Fruit fly (Drosophila melanogaster) whole organism, embryonic: ENCODE measurements around the gene CG31855.
A peak's percentile ranks its signal among the peaks of the same experiment; 100 is the strongest.

Experiments used
- Antp ChIP-seq: fragments of 200-800 bp; sonication (Bioruptor generic); optimal IDR thresholded peaks from 3 replicates; lab custom pipeline; 2016; ENCODE audit warnings: missing biosample characterization, missing genetic modification characterization
- BEAF-32 ChIP-seq: fragments of 200-800 bp; sonication (Bioruptor generic); optimal IDR thresholded peaks from 3 replicates; lab custom pipeline; 2017; ENCODE audit warnings: missing biosample characterization, missing genetic modification characterization, mild to moderate bottlenecking, moderate library complexity, missing genetic modification reagents
- C15 ChIP-seq: fragments of 200-800 bp; sonication (Bioruptor generic); IDR thresholded peaks from 3 replicates; pipeline ENCODE4 v1.3.6; 2022; ENCODE audit warnings: missing biosample characterization, missing genetic modification characterization
- CG10979 ChIP-seq: fragments of 200-800 bp; sonication (Bioruptor generic); optimal IDR thresholded peaks from 2 replicates; lab custom pipeline; 2018; ENCODE audit warnings: missing biosample characterization, mild to moderate bottlenecking, missing genetic modification characterization, moderate library complexity
- CG11093 ChIP-seq: fragments of 200-800 bp; sonication (Bioruptor generic); IDR thresholded peaks from 3 replicates; pipeline ENCODE4 v1.3.6; 2022; ENCODE audit warnings: missing biosample characterization, missing genetic modification characterization
- CG11398 ChIP-seq: fragments of 200-800 bp; sonication (Bioruptor generic); optimal IDR thresholded peaks from 2 replicates; lab custom pipeline; 2016; ENCODE audit warnings: missing biosample characterization, missing genetic modification characterization
- CG11456 ChIP-seq: fragments of 200-800 bp; sonication (Bioruptor generic); IDR thresholded peaks from 3 replicates; pipeline ENCODE4 v1.3.6; 2022; ENCODE audit warnings: missing biosample characterization, missing genetic modification characterization
- CG11695 ChIP-seq: fragments of 200-800 bp; sonication (Bioruptor generic); IDR thresholded peaks from 3 replicates; pipeline ENCODE4 v1.3.6; 2022; ENCODE audit warnings: missing biosample characterization, missing genetic modification characterization
- CG12744 ChIP-seq: fragments of 200-800 bp; sonication (Bioruptor generic); optimal IDR thresholded peaks from 2 replicates; lab custom pipeline; 2016; ENCODE audit warnings: missing biosample characterization, missing genetic modification characterization
- CG12942 ChIP-seq: fragments of 200-800 bp; sonication (Bioruptor generic); optimal IDR thresholded peaks from 3 replicates; lab custom pipeline; 2016; ENCODE audit warnings: missing biosample characterization, missing genetic modification characterization
- CG15073 ChIP-seq: fragments of 200-800 bp; sonication (Bioruptor generic); optimal IDR thresholded peaks from 2 replicates; lab custom pipeline; 2016; ENCODE audit warnings: missing biosample characterization, missing genetic modification characterization
- CG1603 ChIP-seq: fragments of 200-800 bp; sonication (Bioruptor generic); optimal IDR thresholded peaks from 2 replicates; lab custom pipeline; 2019; ENCODE audit warnings: missing biosample characterization, mild to moderate bottlenecking, missing genetic modification characterization, moderate library complexity
- CG17361 ChIP-seq: fragments of 200-800 bp; sonication (Bioruptor generic); IDR thresholded peaks from 3 replicates; pipeline ENCODE4 v1.3.6; 2022; ENCODE audit warnings: missing biosample characterization, missing genetic modification characterization
- CG18262 ChIP-seq: fragments of 200-800 bp; optimal IDR thresholded peaks from 3 replicates; lab custom pipeline; 2019; ENCODE audit warnings: missing biosample characterization, mild to moderate bottlenecking, missing genetic modification characterization, moderate library complexity
- CG2129 ChIP-seq: fragments of 200-800 bp; sonication (Bioruptor generic); IDR thresholded peaks from 2 replicates; pipeline ENCODE4 v1.3.6; 2022; ENCODE audit warnings: missing biosample characterization, missing genetic modification characterization; ENCODE audit not compliant: partially characterized antibody
- CG2199 ChIP-seq: fragments of 200-800 bp; sonication (Bioruptor generic); IDR thresholded peaks from 3 replicates; pipeline ENCODE4 v1.3.6; 2022; ENCODE audit warnings: missing biosample characterization, missing genetic modification characterization
- CG2889 ChIP-seq: fragments of 200-800 bp; sonication (Bioruptor generic); IDR thresholded peaks from 3 replicates; pipeline ENCODE4 v1.3.6; 2022; ENCODE audit warnings: missing biosample characterization, missing genetic modification characterization
- CG32532 ChIP-seq: fragments of 200-800 bp; sonication (Bioruptor generic); IDR thresholded peaks from 2 replicates; pipeline ENCODE4 v1.3.6; 2022; ENCODE audit warnings: missing biosample characterization, missing genetic modification characterization
- CG34422 ChIP-seq: fragments of 200-800 bp; sonication (Bioruptor generic); IDR thresholded peaks from 3 replicates; pipeline ENCODE4 v1.3.6; 2022; ENCODE audit warnings: missing biosample characterization, missing genetic modification characterization
- CG4820 ChIP-seq: fragments of 200-800 bp; sonication (Bioruptor generic); optimal IDR thresholded peaks from 3 replicates; lab custom pipeline; 2016; ENCODE audit warnings: missing biosample characterization, missing genetic modification characterization
- CG5953 ChIP-seq: fragments of 200-800 bp; sonication (Bioruptor generic); IDR thresholded peaks from 2 replicates; pipeline ENCODE4 v1.3.6; 2022; ENCODE audit warnings: missing biosample characterization, missing genetic modification characterization
- CG6254 ChIP-seq: fragments of 200-800 bp; sonication (Bioruptor generic); optimal IDR thresholded peaks from 3 replicates; lab custom pipeline; 2017; ENCODE audit warnings: mild to moderate bottlenecking, missing biosample characterization, missing genetic modification reagents, missing genetic modification characterization
- CG7963 ChIP-seq: fragments of 200-800 bp; sonication (Bioruptor generic); IDR thresholded peaks from 3 replicates; pipeline ENCODE4 v1.3.6; 2022; ENCODE audit warnings: missing biosample characterization, missing genetic modification characterization; ENCODE audit not compliant: partially characterized antibody
- CG8281 ChIP-seq: fragments of 200-800 bp; sonication (Bioruptor generic); optimal IDR thresholded peaks from 2 replicates; lab custom pipeline; 2018; ENCODE audit warnings: missing biosample characterization, mild to moderate bottlenecking, missing genetic modification characterization, moderate library complexity
- CG9932 ChIP-seq: fragments of 200-800 bp; sonication (Bioruptor generic); IDR thresholded peaks from 2 replicates; pipeline ENCODE4 v1.3.6; 2022; ENCODE audit warnings: missing biosample characterization, missing genetic modification characterization
- Drgx ChIP-seq: fragments of 200-800 bp; sonication (Bioruptor generic); IDR thresholded peaks from 2 replicates; pipeline ENCODE4 v1.3.6; 2022; ENCODE audit warnings: missing biosample characterization, missing genetic modification characterization
- HLHmδ ChIP-seq: fragments of 200-800 bp; sonication (Bioruptor generic); optimal IDR thresholded peaks from 2 replicates; lab custom pipeline; 2018; ENCODE audit warnings: missing biosample characterization, mild to moderate bottlenecking, missing genetic modification characterization, moderate library complexity
- Hmr ChIP-seq: fragments of 200-800 bp; sonication (Bioruptor generic); optimal IDR thresholded peaks from 3 replicates; lab custom pipeline; 2017; ENCODE audit warnings: mild to moderate bottlenecking, missing biosample characterization, missing genetic modification reagents, missing genetic modification characterization
- Hmx ChIP-seq: fragments of 200-800 bp; sonication (Bioruptor generic); optimal IDR thresholded peaks from 2 replicates; lab custom pipeline; 2016; ENCODE audit warnings: missing biosample characterization, missing genetic modification characterization
- Lim3 ChIP-seq: fragments of 200-800 bp; sonication (Bioruptor generic); IDR thresholded peaks from 2 replicates; pipeline ENCODE4 v1.3.6; 2022; ENCODE audit warnings: missing biosample characterization, missing genetic modification characterization
- MESR4 ChIP-seq: fragments of 200-800 bp; sonication (Bioruptor generic); optimal IDR thresholded peaks from 2 replicates; lab custom pipeline; 2018; ENCODE audit warnings: missing biosample characterization, mild to moderate bottlenecking, missing genetic modification characterization, moderate library complexity
- NK7.1 ChIP-seq: fragments of 200-800 bp; sonication (Bioruptor generic); optimal IDR thresholded peaks from 3 replicates; lab custom pipeline; 2016; ENCODE audit warnings: missing biosample characterization, missing genetic modification characterization
- Optix ChIP-seq: fragments of 200-800 bp; sonication (Bioruptor generic); IDR thresholded peaks from 3 replicates; pipeline ENCODE4 v1.3.6; 2022; ENCODE audit warnings: missing biosample characterization, missing genetic modification characterization
- Pdp1 ChIP-seq, 2 experiments: fragments of 200-800 bp; sonication (Bioruptor generic); optimal IDR thresholded peaks; 3 replicates each; lab custom pipeline; 2016; ENCODE audit warnings: missing biosample characterization in 2 of 2, missing genetic modification characterization in 2 of 2, mild to moderate bottlenecking in 1 of 2, moderate library complexity in 1 of 2
- Scr ChIP-seq: fragments of 200-800 bp; sonication (Bioruptor generic); IDR thresholded peaks from 2 replicates; pipeline ENCODE4 v1.3.6; 2022; ENCODE audit warnings: missing biosample characterization, missing genetic modification characterization; ENCODE audit not compliant: partially characterized antibody
- Spps ChIP-seq: fragments of 200-800 bp; sonication (Bioruptor generic); optimal IDR thresholded peaks from 2 replicates; lab custom pipeline; 2018; ENCODE audit warnings: missing biosample characterization, mild to moderate bottlenecking, missing genetic modification characterization
- Sry-δ ChIP-seq: fragments of 200-800 bp; sonication (Bioruptor generic); optimal IDR thresholded peaks from 2 replicates; lab custom pipeline; 2016; ENCODE audit warnings: missing biosample characterization, missing genetic modification characterization
- Tbp ChIP-seq: fragments of >200 bp; optimal IDR thresholded peaks from 2 replicates; lab custom pipeline; 2018; ENCODE audit warnings: missing biosample characterization, missing genetic modification characterization
- Xrp1 ChIP-seq: fragments of 200-800 bp; sonication (Bioruptor generic); IDR thresholded peaks from 2 replicates; pipeline ENCODE4 v1.3.6; 2022; ENCODE audit warnings: missing biosample characterization, missing genetic modification characterization
- aop ChIP-seq: fragments of 200-800 bp; sonication (Bioruptor generic); IDR thresholded peaks from 2 replicates; pipeline ENCODE4 v1.3.6; 2022; ENCODE audit warnings: missing biosample characterization, missing genetic modification characterization
- az2 ChIP-seq: fragments of 200-800 bp; sonication (Bioruptor generic); optimal IDR thresholded peaks from 3 replicates; lab custom pipeline; 2016; ENCODE audit warnings: missing biosample characterization, missing genetic modification characterization
- btn ChIP-seq: fragments of 200-800 bp; sonication (Bioruptor generic); optimal IDR thresholded peaks from 2 replicates; lab custom pipeline; 2016; ENCODE audit warnings: missing biosample characterization, missing genetic modification characterization
- croc ChIP-seq: fragments of 200-800 bp; sonication (Bioruptor generic); conservative IDR thresholded peaks from 3 replicates; pipeline ENCODE4 v1.3.6; 2022; ENCODE audit warnings: missing biosample characterization, missing genetic modification characterization
- dysf ChIP-seq: fragments of 200-800 bp; sonication (Bioruptor generic); IDR thresholded peaks from 3 replicates; pipeline ENCODE4 v1.3.6; 2022; ENCODE audit warnings: missing biosample characterization, missing genetic modification characterization
- fd102C ChIP-seq: fragments of 200-800 bp; sonication (Bioruptor generic); optimal IDR thresholded peaks from 2 replicates; lab custom pipeline; 2018; ENCODE audit warnings: missing biosample characterization, mild to moderate bottlenecking, missing genetic modification characterization, moderate library complexity
- mirr ChIP-seq: fragments of 200-800 bp; sonication (Bioruptor generic); optimal IDR thresholded peaks from 3 replicates; lab custom pipeline; 2018; ENCODE audit warnings: missing biosample characterization, mild to moderate bottlenecking, missing genetic modification characterization
- odd ChIP-seq: fragments of 200-800 bp; sonication (Bioruptor generic); optimal IDR thresholded peaks from 2 replicates; lab custom pipeline; 2017; ENCODE audit warnings: missing biosample characterization, mild to moderate bottlenecking, missing genetic modification characterization
- pzg ChIP-seq: fragments of 200-800 bp; sonication (Bioruptor generic); optimal IDR thresholded peaks from 3 replicates; lab custom pipeline; 2018; ENCODE audit warnings: missing biosample characterization, mild to moderate bottlenecking, missing genetic modification characterization, moderate library complexity
- tgo ChIP-seq: fragments of 200-800 bp; sonication (Bioruptor generic); IDR thresholded peaks from 3 replicates; pipeline ENCODE4 v1.3.6; 2022; ENCODE audit warnings: missing biosample characterization, missing genetic modification characterization
- twi ChIP-seq: fragments of 200-800 bp; optimal IDR thresholded peaks from 2 replicates; lab custom pipeline; 2019; ENCODE audit warnings: missing biosample characterization, mild to moderate bottlenecking, missing genetic modification characterization, moderate library complexity
- unc-4 ChIP-seq: fragments of 200-800 bp; sonication (Bioruptor generic); IDR thresholded peaks from 2 replicates; pipeline ENCODE4 v1.3.6; 2022; ENCODE audit warnings: missing biosample characterization, missing genetic modification characterization; ENCODE audit not compliant: partially characterized antibody

Gene CG31855

dm6 chr2L:13378488-13378964, 9.5 kb downstream of the CG31855 start, which contains the start of the genes CG9302 and beta'COP (continued):
- TF ChIP-seq Sry-δ (GFP tag; lab: Kevin White, UChicago) = peak; percentile 85
- TF ChIP-seq aop (GFP tag; lab: Robert Waterston, UW) = no peak
- TF ChIP-seq Spps (tag; lab: Kevin White, UChicago) = peak; percentile 12
- TF ChIP-seq CG12744 = peak; percentile 21
- no peak for TF ChIP-seq NK7.1 (GFP tag; lab: Kevin White, UChicago)
- TF ChIP-seq CG18262 = peak; percentile 74
- no peak for TF ChIP-seq CG8281
- TF ChIP-seq MESR4 (GFP tag; lab: Kevin White, UChicago) = no peak
- no peak for TF ChIP-seq CG6254 (GFP tag; lab: Kevin White, UChicago)
- peak; percentile 85 for TF ChIP-seq BEAF-32 (GFP tag; lab: Kevin White, UChicago)
- no peak for TF ChIP-seq Optix
- no peak for TF ChIP-seq C15 (GFP tag; lab: Robert Waterston, UW)
- peak; percentile 52 for TF ChIP-seq Xrp1 (GFP tag; lab: Robert Waterston, UW)
- TF ChIP-seq CG32532 (GFP tag; lab: Robert Waterston, UW) = peak; percentile 46
- peak; percentile 71 for TF ChIP-seq unc-4
- no peak for TF ChIP-seq Lim3
- peak; percentile 44; the same call in 1 of the 3 replicates for TF ChIP-seq CG11093 (GFP tag; lab: Robert Waterston, UW)
- TF ChIP-seq CG2199 (GFP tag; lab: Robert Waterston, UW) = 0 out of 3 replicates have a peak, but pooled peaks have one; percentile 25
- TF ChIP-seq CG4820 (GFP tag; lab: Kevin White, UChicago) = peak; percentile 46
- peak; percentile 15 to 57 for TF ChIP-seq Pdp1 (GFP tag; optimal IDR thresholded peaks at IDR 0.05; lab: Kevin White, UChicago)
- no peak for TF ChIP-seq Hmx (GFP tag; lab: Kevin White, UChicago)
- peak; percentile 52 for TF ChIP-seq CG12942 (GFP tag; lab: Kevin White, UChicago)
- TF ChIP-seq CG11456 (GFP tag; lab: Robert Waterston, UW) = peak; percentile 68; the same call in 1 of the 3 replicates
- TF ChIP-seq CG11695 (GFP tag; lab: Robert Waterston, UW) = no peak
- no peak for TF ChIP-seq btn (GFP tag; lab: Kevin White, UChicago)
- no peak for TF ChIP-seq odd
- TF ChIP-seq CG34422 (GFP tag; lab: Robert Waterston, UW) = 0 out of 3 replicates have a peak, but pooled peaks have one; percentile 57
- TF ChIP-seq CG17361 (GFP tag; lab: Robert Waterston, UW) = peak; percentile 90
- TF ChIP-seq CG2889 (GFP tag; lab: Robert Waterston, UW) = no peak
- peak; percentile 35 for TF ChIP-seq pzg (GFP tag; lab: Kevin White, UChicago)
- no peak for TF ChIP-seq CG11398 (GFP tag; lab: Kevin White, UChicago)
- TF ChIP-seq CG7963 = 0 out of 3 replicates have a peak, but pooled peaks have one; percentile 23
- no peak for TF ChIP-seq CG2129 (GFP tag; lab: Robert Waterston, UW)
- TF ChIP-seq CG15073 (GFP tag; lab: Kevin White, UChicago) = no peak
- TF ChIP-seq CG1603 (tag; lab: Kevin White, UChicago) = no peak
- peak; percentile 34 for TF ChIP-seq Antp
- peak; percentile 54; the same call in 1 of the 3 replicates for TF ChIP-seq tgo
- peak; percentile 68; the same call in 2 of the 3 replicates for TF ChIP-seq dysf (GFP tag; lab: Robert Waterston, UW)
- TF ChIP-seq Tbp (GFP tag; lab: Kevin White, UChicago) = no peak
- no peak for TF ChIP-seq fd102C (GFP tag; lab: Kevin White, UChicago)
- TF ChIP-seq Scr (GFP tag; lab: Robert Waterston, UW) = peak; percentile 80
- peak; percentile 71 for TF ChIP-seq az2 (GFP tag; lab: Kevin White, UChicago)
- TF ChIP-seq CG9932 (GFP tag; lab: Robert Waterston, UW) = peak; percentile 81
- TF ChIP-seq croc = peak; percentile 56
- no peak for TF ChIP-seq Hmr (GFP tag; lab: Kevin White, UChicago)
- TF ChIP-seq mirr (GFP tag; lab: Kevin White, UChicago) = no peak
- TF ChIP-seq CG10979 (tag; lab: Kevin White, UChicago) = peak; percentile 55
- TF ChIP-seq Drgx (GFP tag; lab: Robert Waterston, UW) = no peak
- no peak for TF ChIP-seq HLHmδ
- no peak for TF ChIP-seq CG5953
- peak; percentile 65 for TF ChIP-seq twi
